Worm (Caenorhabditis elegans): ENCODE measurements around the gene col-9.

- TF ChIP-seq lin-13 (GFP tag; optimal IDR thresholded peaks at IDR 0.05) (no peak), ztf-11 (tag; optimal IDR thresholded peaks at IDR 0.05) (no peak), skn-1 (tag; optimal IDR thresholded peaks at IDR 0.05) (no peak), aly-2 (tag; optimal IDR thresholded peaks at IDR 0.05) (no peak), snpc-4 (tag; optimal IDR thresholded peaks at IDR 0.05) (no peak), gmeb-1 (tag; optimal IDR thresholded peaks at IDR 0.05) (no peak), lsy-2 (tag; optimal IDR thresholded peaks at IDR 0.05) (no peak), unc-62 (GFP tag; optimal IDR thresholded peaks at IDR 0.05) (no peak), elt-1 (tag; optimal IDR thresholded peaks at IDR 0.05) (no peak), elt-3 (tag; optimal IDR thresholded peaks at IDR 0.05) (no peak), nhr-11 (tag; optimal IDR thresholded peaks at IDR 0.05) (no peak), ama-1 (optimal IDR thresholded peaks at IDR 0.05) (no peak)
These were observed 15.8 kb upstream of the col-9 start for ce11 chrX:13574029-13574428.

Data from whole organism, L2 larva.